Worm (Caenorhabditis elegans) whole organism, L1 larva: ENCODE data around the gene F38A5.6.

Source experiments
- ceh-82 ChIP-seq, 3 experiments: fragments of 150-350 bp in 1 of 3; sonication (generic microtip) in 2 of 3; optimal IDR thresholded peaks; 2 replicates each; lab custom pipeline; 2014 to 2017; ENCODE audit warnings: missing biosample characterization in 3 of 3, missing genetic modification characterization in 3 of 3
- dpl-1 ChIP-seq, 3 experiments: fragments of 150-350 bp in 2 of 3; sonication (generic microtip) in 1 of 3; optimal IDR thresholded peaks; 2 replicates each; lab custom pipeline; 2014 to 2017; ENCODE audit warnings: missing biosample characterization in 3 of 3, missing genetic modification characterization in 3 of 3, missing genetic modification reagents in 3 of 3
- mdl-1 ChIP-seq, 2 experiments: fragments of 150-350 bp; optimal IDR thresholded peaks; 2 replicates each; lab custom pipeline; 2014 to 2017; ENCODE audit warnings: missing biosample characterization in 2 of 2, missing genetic modification characterization in 2 of 2, inconsistent platforms in 1 of 2
- mef-2 ChIP-seq: fragments of 150-350 bp; optimal IDR thresholded peaks from 2 replicates; lab custom pipeline; 2014; ENCODE audit warnings: missing biosample characterization, missing genetic modification characterization
- nhr-11 ChIP-seq: fragments of 150-350 bp; optimal IDR thresholded peaks from 2 replicates; lab custom pipeline; 2014; ENCODE audit warnings: missing biosample characterization, missing genetic modification characterization
- nhr-47 ChIP-seq: sonication (generic microtip); optimal IDR thresholded peaks from 2 replicates; lab custom pipeline; 2016; ENCODE audit warnings: mild to moderate bottlenecking, missing genetic modification characterization, moderate library complexity, missing compliant biosample characterization
- nhr-84 ChIP-seq: sonication (generic microtip); optimal IDR thresholded peaks from 2 replicates; lab custom pipeline; 2017; ENCODE audit warnings: missing biosample characterization, missing genetic modification characterization
- sptf-1 ChIP-seq: fragments of 150-350 bp; optimal IDR thresholded peaks from 2 replicates; lab custom pipeline; 2014; ENCODE audit warnings: missing biosample characterization, missing genetic modification characterization
- unc-86 ChIP-seq: sonication (generic microtip); optimal IDR thresholded peaks from 2 replicates; lab custom pipeline; 2016; ENCODE audit warnings: missing genetic modification characterization, missing compliant biosample characterization

ce11 chrIV:6575959-6576727, 21.1 kb downstream of the F38A5.6 start:
- TF ChIP-seq nhr-84 = no peak
- TF ChIP-seq dpl-1 (GFP tag; optimal IDR thresholded peaks at IDR 0.05; lab: Kevin White, UChicago) = no peak
- no peak for TF ChIP-seq sptf-1 (tag; lab: Kevin White, UChicago)
- no peak for TF ChIP-seq nhr-47 (tag; lab: Kevin White, UChicago)
- TF ChIP-seq nhr-11 (tag; lab: Kevin White, UChicago) = no peak
- TF ChIP-seq ceh-82 (tag; optimal IDR thresholded peaks at IDR 0.05; lab: Kevin White, UChicago) = no peak
- TF ChIP-seq mef-2 (tag; lab: Kevin White, UChicago) = no peak
- TF ChIP-seq mdl-1 (tag; optimal IDR thresholded peaks at IDR 0.05; lab: Kevin White, UChicago) = no peak
- TF ChIP-seq unc-86 (tag; lab: Kevin White, UChicago) = no peak
